Worm (Caenorhabditis elegans) whole organism, L4/young adult: ENCODE measurements around the gene cdh-1.

ENCODE experiments used
- W03F9.2 ChIP-seq: fragments of 150-350 bp; optimal IDR thresholded peaks from 2 replicates; lab custom pipeline; 2014; ENCODE audit warnings: missing biosample characterization, missing genetic modification characterization
- dao-5 ChIP-seq: sonication (generic microtip); optimal IDR thresholded peaks from 2 replicates; lab custom pipeline; 2016; ENCODE audit warnings: missing genotype, missing genetic modification characterization, moderate library complexity, missing compliant biosample characterization
- him-1 ChIP-seq: sonication (generic microtip); optimal IDR thresholded peaks from 2 replicates; lab custom pipeline; 2016; ENCODE audit warnings: missing genotype, missing genetic modification reagents, missing genetic modification characterization, missing compliant biosample characterization

Gene cdh-1

DNA sequence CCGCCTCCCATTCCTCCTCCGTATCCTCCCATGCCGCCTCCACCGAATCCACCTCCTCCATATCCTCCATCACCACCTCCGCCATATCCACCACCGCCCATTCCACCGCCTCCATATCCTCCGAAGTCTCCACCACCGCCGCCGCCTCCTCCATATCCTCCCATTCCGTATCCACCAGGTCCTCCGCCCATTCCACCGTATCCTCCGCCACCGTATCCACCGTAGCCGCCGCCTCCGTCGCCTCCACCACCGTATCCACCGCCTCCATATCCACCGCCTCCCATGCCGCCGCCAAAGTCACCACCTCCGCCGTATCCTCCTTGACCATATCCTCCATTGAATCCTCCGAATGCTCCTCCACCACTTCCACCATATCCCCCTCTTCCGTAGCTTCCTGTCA, 11.0 kb upstream of the cdh-1 start:
- no peak for TF ChIP-seq him-1 (tag; lab: Kevin White, UChicago)
- TF ChIP-seq W03F9.2 = no peak
- TF ChIP-seq dao-5 (tag; lab: Kevin White, UChicago) = no peak

ce11 chrIII:2901117-2901516, 9.6 kb upstream of the cdh-1 start, which contains the start of gene idpa-1:
Gene idpa-1 (minus strand): TSS chrIII:2901217.
- no peak for TF ChIP-seq W03F9.2
- no peak for TF ChIP-seq him-1 (tag; lab: Kevin White, UChicago)
- TF ChIP-seq dao-5 (tag; lab: Kevin White, UChicago) = no peak

DNA sequence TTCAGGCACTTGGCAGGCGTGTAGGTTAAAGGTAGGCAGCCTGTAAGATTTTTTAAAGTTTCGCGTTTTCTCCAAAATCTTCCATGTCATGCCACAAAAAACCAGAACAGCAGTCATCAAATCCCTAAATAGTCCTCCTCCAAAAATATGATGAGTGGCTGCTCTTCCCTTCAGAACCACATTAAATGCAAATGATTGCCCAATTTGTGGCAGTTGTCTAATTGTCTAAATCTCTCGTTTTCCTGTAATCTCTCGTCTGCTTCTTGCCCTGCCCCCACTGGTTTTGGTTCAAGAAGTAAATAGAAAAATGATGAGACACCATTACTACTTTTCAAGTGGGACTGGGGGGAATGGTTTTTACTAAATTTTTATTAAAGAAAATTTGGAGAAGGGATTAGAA, 6.5 kb upstream of the cdh-1 start:
- TF ChIP-seq dao-5 (tag; lab: Kevin White, UChicago) = no peak

- TF ChIP-seq dao-5 (tag; lab: Kevin White, UChicago) = no peak
- TF ChIP-seq W03F9.2 = no peak
- TF ChIP-seq him-1 (tag; lab: Kevin White, UChicago) = no peak
Measured at ce11 chrIII:2907819-2908218, 2.9 kb upstream of the cdh-1 start.

DNA sequence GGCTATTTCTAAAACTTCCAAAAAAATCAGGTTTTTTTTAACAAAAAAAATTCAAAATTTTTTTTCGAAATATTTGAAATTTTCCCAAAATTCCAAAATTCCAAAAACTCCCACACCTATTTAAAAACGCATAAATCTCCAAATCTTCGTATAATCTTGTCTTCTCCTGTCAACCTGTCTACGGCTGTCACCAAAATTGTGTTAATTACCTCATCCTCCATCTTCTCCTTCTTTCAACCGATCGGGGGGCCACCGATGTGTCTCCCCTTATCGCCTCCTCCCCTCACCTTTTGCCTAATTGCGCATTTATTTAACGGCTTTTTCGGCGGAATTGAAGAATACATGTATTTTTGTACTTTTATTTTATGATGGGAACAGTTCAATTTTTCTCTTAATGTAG, 1.8 kb upstream of the cdh-1 start:
- no peak for TF ChIP-seq him-1 (tag; lab: Kevin White, UChicago)
- TF ChIP-seq W03F9.2 = no peak
- no peak for TF ChIP-seq dao-5 (tag; lab: Kevin White, UChicago)

DNA sequence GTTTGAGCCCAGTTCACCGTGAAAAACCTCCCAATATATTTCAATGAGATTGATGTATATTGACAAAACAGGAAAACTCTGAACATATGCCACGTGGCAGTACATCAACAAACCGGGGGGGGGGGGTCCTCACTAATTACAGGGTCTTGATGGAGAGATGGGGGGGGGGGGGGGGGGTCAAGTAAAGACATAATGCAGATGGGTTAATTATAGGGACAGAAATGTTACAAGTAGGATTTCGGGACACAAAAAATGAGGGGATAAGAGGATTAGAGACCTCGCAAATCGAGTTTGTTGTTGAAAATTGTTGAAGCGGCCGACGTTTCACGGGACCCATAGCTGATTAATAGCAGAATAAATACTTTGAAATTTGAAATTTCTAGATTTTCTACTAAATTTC, 2.2 kb downstream of the cdh-1 start:
- TF ChIP-seq dao-5 (tag; lab: Kevin White, UChicago) (no peak), W03F9.2 (no peak), him-1 (tag; lab: Kevin White, UChicago) (no peak)

ce11 chrIII:2914029-2914428, 3.3 kb downstream of the cdh-1 start:
- no peak for TF ChIP-seq him-1 (tag; lab: Kevin White, UChicago)
- no peak for TF ChIP-seq dao-5 (tag; lab: Kevin White, UChicago)
- TF ChIP-seq W03F9.2 = no peak

DNA sequence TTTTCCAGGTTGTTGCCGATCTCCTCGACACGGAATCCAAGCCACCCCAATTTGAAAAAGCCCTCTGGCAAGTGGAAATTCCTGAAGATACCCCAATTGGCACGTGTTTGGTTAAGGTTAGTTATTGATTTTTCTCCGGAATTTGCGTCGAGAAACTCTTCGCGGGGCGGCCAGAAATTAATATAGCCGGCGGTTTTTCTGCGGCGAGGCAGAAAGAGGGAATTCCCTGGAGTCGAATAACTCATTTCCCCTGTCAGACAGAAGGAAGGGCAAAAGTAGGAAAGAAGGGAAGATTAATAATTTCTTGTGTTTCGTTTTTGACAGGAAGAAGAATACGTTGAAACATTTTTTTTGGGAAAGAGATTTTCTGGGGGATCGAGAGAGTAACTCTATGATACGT, 7.9 kb downstream of the cdh-1 start:
- TF ChIP-seq dao-5 (tag; lab: Kevin White, UChicago) = no peak

ce11 chrIII:2920281-2920680, 9.6 kb downstream of the cdh-1 start:
- TF ChIP-seq him-1 (tag; lab: Kevin White, UChicago) (no peak), dao-5 (tag; lab: Kevin White, UChicago) (no peak), W03F9.2 (no peak)

DNA sequence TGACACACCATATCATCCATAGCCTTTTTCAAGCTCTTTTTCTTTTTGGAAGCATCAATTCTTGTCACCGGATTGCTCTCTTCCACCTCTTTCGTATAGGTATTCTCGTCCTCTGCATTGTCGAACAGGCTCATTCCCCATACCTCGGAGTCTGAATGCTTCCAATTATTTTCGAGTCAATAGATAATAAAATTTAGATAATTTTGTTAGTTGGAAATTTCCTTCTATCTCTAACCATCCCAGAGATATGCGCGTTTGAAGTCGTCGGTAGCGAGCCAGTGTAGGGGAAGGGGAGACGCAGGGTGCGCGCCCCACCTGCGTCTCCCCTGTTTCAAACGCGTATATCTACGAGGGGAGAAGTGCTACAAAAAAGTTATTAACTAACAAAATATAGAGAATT, 10.2 kb downstream of the cdh-1 start:
- TF ChIP-seq W03F9.2 (no peak), dao-5 (tag; lab: Kevin White, UChicago) (no peak), him-1 (tag; lab: Kevin White, UChicago) (no peak)

DNA sequence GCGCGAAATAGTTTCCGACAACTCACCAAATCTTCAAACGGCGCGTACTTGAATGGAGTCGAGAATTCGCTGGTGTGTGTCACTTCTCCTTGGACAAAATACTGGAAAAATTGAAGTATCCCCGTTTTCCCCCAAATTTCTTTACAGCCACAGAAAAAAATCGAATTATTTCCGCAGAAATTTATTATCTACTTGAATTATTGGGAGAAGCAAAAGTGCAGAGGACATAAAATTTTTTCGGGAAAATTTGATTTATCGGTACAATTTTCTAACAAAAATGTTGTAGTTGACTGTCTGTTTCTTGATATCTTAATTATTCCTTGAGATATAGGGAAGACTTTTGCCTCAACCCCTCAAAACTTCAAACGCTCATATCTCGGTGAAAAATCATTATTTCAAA, 12.3 kb downstream of the cdh-1 start, which contains the start of gene R10F2.4:
TSS of gene R10F2.4 (minus strand) at position 101 of the 400 bp plus-strand sequence.
- TF ChIP-seq W03F9.2 (no peak), dao-5 (tag; lab: Kevin White, UChicago) (no peak), him-1 (tag; lab: Kevin White, UChicago) (no peak)

DNA sequence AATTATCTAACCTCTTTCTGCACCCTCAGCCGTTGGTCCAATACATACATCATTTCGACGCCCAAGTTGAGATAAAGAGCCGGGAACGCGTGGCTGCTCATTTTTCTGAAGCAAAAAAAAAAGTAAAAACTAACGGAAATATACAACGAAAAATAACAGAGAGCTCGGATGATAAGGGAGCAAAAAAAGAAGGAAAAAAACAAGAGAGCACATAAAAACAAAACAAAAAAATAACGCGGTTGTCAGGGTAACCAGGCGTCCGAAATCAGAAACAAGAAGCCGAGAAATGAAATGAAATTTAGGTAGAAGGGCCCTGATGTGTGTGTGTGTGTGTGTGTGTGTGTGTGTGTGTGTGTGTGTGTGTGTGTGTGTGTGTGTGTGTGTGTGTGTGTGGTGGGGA, 14.0 kb downstream of the cdh-1 start, which contains the start of gene R10F2.5:
TSS of gene R10F2.5 (minus strand) at position 101 of the 400 bp plus-strand sequence.
- TF ChIP-seq dao-5 (tag; lab: Kevin White, UChicago) (no peak), him-1 (tag; lab: Kevin White, UChicago) (no peak), W03F9.2 (no peak)

DNA sequence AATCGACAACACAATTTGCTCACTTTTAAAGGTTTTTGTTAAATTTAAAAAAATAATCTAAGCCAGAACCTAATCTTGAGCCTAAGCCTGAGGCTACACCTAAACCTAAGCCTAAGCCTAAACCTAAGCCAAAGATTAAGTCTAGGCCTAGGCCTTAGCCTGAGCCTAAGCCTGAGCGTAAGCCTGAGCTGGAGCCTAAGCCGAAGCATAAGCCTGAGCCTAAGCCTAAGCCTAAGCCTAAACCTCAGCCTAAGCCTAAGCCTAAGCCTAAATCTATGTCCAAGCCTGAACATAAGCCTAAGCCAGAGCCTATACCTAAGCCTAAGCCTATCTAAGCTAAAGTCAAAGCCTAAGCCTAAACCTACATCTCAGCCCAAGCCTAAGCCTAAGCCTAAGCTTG, 27.1 kb downstream of the cdh-1 start:
- TF ChIP-seq him-1 (tag; lab: Kevin White, UChicago) (no peak), dao-5 (tag; lab: Kevin White, UChicago) (no peak), W03F9.2 (no peak)

DNA sequence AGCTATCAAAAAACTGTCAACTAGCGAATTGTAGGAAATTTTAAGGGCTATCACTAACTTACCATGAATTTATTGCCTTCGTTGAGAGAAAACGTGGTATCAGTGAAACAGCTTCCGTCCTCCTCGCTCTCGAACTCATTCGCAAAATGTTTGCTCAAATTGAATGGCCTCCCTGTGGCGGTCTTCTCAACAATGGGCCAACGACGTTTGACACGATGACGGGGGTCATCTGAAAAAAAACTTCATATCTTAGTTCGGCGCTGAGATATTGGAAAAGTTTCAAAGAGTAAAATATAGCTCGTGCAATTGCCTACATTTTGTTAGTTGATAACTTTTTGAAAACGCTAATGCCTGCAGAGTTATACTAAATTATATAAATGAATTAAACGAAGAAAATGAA, 30.9 kb downstream of the cdh-1 start:
- TF ChIP-seq W03F9.2 (no peak), him-1 (tag; lab: Kevin White, UChicago) (no peak), dao-5 (tag; lab: Kevin White, UChicago) (no peak)

- TF ChIP-seq W03F9.2 = no peak
- no peak for TF ChIP-seq dao-5 (tag; lab: Kevin White, UChicago)
- no peak for TF ChIP-seq him-1 (tag; lab: Kevin White, UChicago)
Measured at ce11 chrIII:2943995-2944394, 33.3 kb downstream of the cdh-1 start, which contains the start of gene R10F2.6. Gene R10F2.6 (minus strand): TSS chrIII:2944095.
